Worm (Caenorhabditis elegans): ENCODE results near the gene scl-12.

The scl-12 gene

ce11 chrV:3860123-3860522, 47.7 kb downstream of the scl-12 start, which contains the start of gene nhr-189:
Gene nhr-189 (minus strand): TSS chrV:3860243.
- TF ChIP-seq nhr-80 (tag; optimal IDR thresholded peaks at IDR 0.05) (no peak), attf-5 (GFP tag; optimal IDR thresholded peaks at IDR 0.05) (no peak), Y56A3A.18 (GFP tag; IDR thresholded peaks at IDR 0.05) (no peak), ztf-26 (tag; optimal IDR thresholded peaks at IDR 0.05) (no peak), die-1 (tag; optimal IDR thresholded peaks at IDR 0.05) (no peak), lin-26 (GFP tag; IDR thresholded peaks at IDR 0.05) (no peak), F57C9.4 (tag; optimal IDR thresholded peaks at IDR 0.05) (no peak), lag-1 (GFP tag; IDR thresholded peaks at IDR 0.05) (no peak), somi-1 (GFP tag; optimal IDR thresholded peaks at IDR 0.05) (no peak), B0261.1 (tag; optimal IDR thresholded peaks at IDR 0.05) (no peak), ztf-3 (GFP tag; optimal IDR thresholded peaks at IDR 0.05) (no peak)

ce11 chrV:3862851-3863250, 50.5 kb downstream of the scl-12 start, which contains the start of gene nhr-187:
Gene nhr-187 (minus strand): TSS chrV:3862951.
- no peak for TF ChIP-seq mcd-1 (GFP tag; IDR thresholded peaks at IDR 0.05)
- TF ChIP-seq ztf-25 (GFP tag; IDR thresholded peaks at IDR 0.05): no peak
- no peak for TF ChIP-seq chd-7 (tag; optimal IDR thresholded peaks at IDR 0.05)
- TF ChIP-seq Y53F4B.3 (GFP tag; IDR thresholded peaks at IDR 0.05): no peak
- no peak for TF ChIP-seq nhr-80 (tag; optimal IDR thresholded peaks at IDR 0.05)
- TF ChIP-seq nfya-2 (GFP tag; IDR thresholded peaks at IDR 0.05): no peak
- TF ChIP-seq hrde-1 (tag; optimal IDR thresholded peaks at IDR 0.05; ENCODE audit: borderline replicate concordance): no peak

All from whole organism, young adult.